Worm (Caenorhabditis elegans) whole organism, young adult: ENCODE data around the gene F54H5.3.

Experiments
- D2030.7 ChIP-seq: fragments of 200-800 bp; sonication (Bioruptor generic); IDR thresholded peaks from 2 replicates; pipeline ENCODE4 v1.3.6; 2022; ENCODE audit warnings: missing genetic modification reagents, missing genetic modification characterization, missing compliant biosample characterization
- K12H6.12 ChIP-seq: fragments of 200-800 bp; sonication (Bioruptor generic); optimal IDR thresholded peaks from 2 replicates; lab custom pipeline; 2018; ENCODE audit warnings: mild to moderate bottlenecking, missing genetic modification characterization, missing compliant biosample characterization
- Y67H2A.10 ChIP-seq: fragments of 200-800 bp; sonication (Bioruptor generic); conservative IDR thresholded peaks from 2 replicates; pipeline ENCODE4 v1.3.6; 2022; ENCODE audit warnings: missing genetic modification reagents, missing genetic modification characterization, missing compliant biosample characterization
- ama-1 ChIP-seq, 3 experiments: fragments of 150-350 bp in 1 of 3; sonication (generic microtip) in 2 of 3; optimal IDR thresholded peaks; 2 replicates each; lab custom pipeline; 2014 to 2018; ENCODE audit warnings: missing biosample characterization in 2 of 3, missing genetic modification characterization in 2 of 3, missing genetic modification reagents in 2 of 3
- ets-4 ChIP-seq: fragments of 200-800 bp; sonication (Bioruptor generic); optimal IDR thresholded peaks from 2 replicates; lab custom pipeline; 2018; ENCODE audit warnings: mild to moderate bottlenecking, missing genetic modification characterization, missing compliant biosample characterization
- lsl-1 ChIP-seq: fragments of 200-800 bp; sonication (Bioruptor generic); optimal IDR thresholded peaks from 2 replicates; lab custom pipeline; 2018; ENCODE audit warnings: mild to moderate bottlenecking, missing genetic modification characterization, moderate library complexity, missing compliant biosample characterization
- snpc-4 ChIP-seq, 5 experiments: fragments of 150-350 bp in 1 of 5; sonication (generic microtip) in 4 of 5; optimal IDR thresholded peaks; 2 replicates each; lab custom pipeline; 2014 to 2018; ENCODE audit warnings: missing genetic modification characterization in 5 of 5, missing biosample characterization in 3 of 5, antibody characterized with exemption in 2 of 5, mild to moderate bottlenecking in 2 of 5, missing compliant biosample characterization in 2 of 5, missing genotype in 2 of 5, moderate library complexity in 2 of 5, missing genetic modification reagents in 1 of 5
- sptf-2 ChIP-seq: fragments of 200-800 bp; sonication (Bioruptor generic); optimal IDR thresholded peaks from 2 replicates; lab custom pipeline; 2018; ENCODE audit warnings: mild to moderate bottlenecking, missing genetic modification characterization, missing compliant biosample characterization
- zim-3 ChIP-seq: sonication (generic microtip); optimal IDR thresholded peaks from 2 replicates; lab custom pipeline; 2017; ENCODE audit warnings: mild to moderate bottlenecking, missing genetic modification characterization, moderate library complexity, missing compliant biosample characterization
- ztf-25 ChIP-seq: fragments of 200-800 bp; sonication (Bioruptor generic); IDR thresholded peaks from 2 replicates; pipeline ENCODE4 v1.3.6; 2022; ENCODE audit warnings: missing genetic modification reagents, missing genetic modification characterization, missing compliant biosample characterization

DNA sequence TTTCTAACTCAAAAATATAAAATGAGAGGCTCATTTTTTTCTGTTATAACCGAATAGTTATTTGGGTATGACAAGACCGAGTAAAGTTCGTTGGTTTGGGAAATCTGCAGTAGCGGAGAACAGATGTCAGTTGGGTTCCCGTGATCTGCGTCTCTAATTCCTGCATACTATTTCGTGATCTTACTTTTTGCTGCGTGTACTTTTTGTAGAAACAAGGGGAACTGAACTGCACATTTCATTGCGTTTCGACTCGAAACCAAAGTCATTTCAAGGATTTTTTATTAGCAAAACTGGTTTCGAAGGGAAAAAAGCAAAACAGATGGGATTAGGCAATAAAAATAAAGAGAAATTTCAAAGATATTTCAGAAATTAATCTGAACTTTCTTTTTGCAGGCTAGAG, 24.9 kb downstream of the F54H5.3 start:
- no peak for TF ChIP-seq K12H6.12 (tag; lab: Kevin White, UChicago)
- TF ChIP-seq D2030.7 (GFP tag; lab: Robert Waterston, UW): no peak
- TF ChIP-seq ets-4: no peak
- TF ChIP-seq lsl-1: no peak
- TF ChIP-seq zim-3 (tag; lab: Kevin White, UChicago): no peak
- no peak for TF ChIP-seq ama-1 (optimal IDR thresholded peaks at IDR 0.05; lab: Kevin White, UChicago)
- TF ChIP-seq ama-1 (GFP tag; optimal IDR thresholded peaks at IDR 0.05; lab: Kevin White, UChicago): no peak
- TF ChIP-seq sptf-2 (GFP tag; lab: Kevin White, UChicago): no peak
- no peak for TF ChIP-seq ztf-25 (GFP tag; lab: Robert Waterston, UW)
- TF ChIP-seq snpc-4 (GFP tag; optimal IDR thresholded peaks at IDR 0.05; lab: Kevin White, UChicago): no peak
- no peak for TF ChIP-seq snpc-4 (tag; optimal IDR thresholded peaks at IDR 0.05; lab: Kevin White, UChicago)
- no peak for TF ChIP-seq Y67H2A.10 (GFP tag; lab: Robert Waterston, UW)
